Fruit fly (Drosophila melanogaster) Kc167 (cell line): Measurements from ENCODE around the gene 14-3-3epsilon.

Experiments
- Myc ChIP-seq: fragments of >200 bp; optimal IDR thresholded peaks from 2 replicates; lab custom pipeline; 2017; ENCODE audit warnings: missing external identifiers
- Sin3A ChIP-seq: fragments of >200 bp; optimal IDR thresholded peaks from 2 replicates; lab custom pipeline; 2018; ENCODE audit warnings: missing external identifiers
- h ChIP-seq: fragments of >200 bp; optimal IDR thresholded peaks from 3 replicates; lab custom pipeline; 2018; ENCODE audit warnings: missing external identifiers
- insv ChIP-seq: fragments of >200 bp; optimal IDR thresholded peaks from 3 replicates; lab custom pipeline; 2018; ENCODE audit warnings: missing external identifiers
- psq ChIP-seq: fragments of >200 bp; optimal IDR thresholded peaks from 2 replicates; lab custom pipeline; 2017; ENCODE audit warnings: missing external identifiers
- ttk ChIP-seq: sonication (Bioruptor generic); optimal IDR thresholded peaks from 2 replicates; lab custom pipeline; 2017; ENCODE audit warnings: missing external identifiers

dm6 chr3R:18220211-18220749 lies 22.1 kb upstream of the 14-3-3epsilon start, which contains the start of the genes CG7988 and CG7183:
- TF ChIP-seq h (lab: Kevin White, UChicago), result no peak
- no peak for TF ChIP-seq Sin3A
- TF ChIP-seq psq (lab: Kevin White, UChicago), result no peak
- no peak for TF ChIP-seq ttk (lab: Kevin White, UChicago)
- no peak for TF ChIP-seq Myc
- TF ChIP-seq insv (lab: Kevin White, UChicago), result no peak
